Worm (Caenorhabditis elegans): ENCODE data around the gene B0457.4.

DNA sequence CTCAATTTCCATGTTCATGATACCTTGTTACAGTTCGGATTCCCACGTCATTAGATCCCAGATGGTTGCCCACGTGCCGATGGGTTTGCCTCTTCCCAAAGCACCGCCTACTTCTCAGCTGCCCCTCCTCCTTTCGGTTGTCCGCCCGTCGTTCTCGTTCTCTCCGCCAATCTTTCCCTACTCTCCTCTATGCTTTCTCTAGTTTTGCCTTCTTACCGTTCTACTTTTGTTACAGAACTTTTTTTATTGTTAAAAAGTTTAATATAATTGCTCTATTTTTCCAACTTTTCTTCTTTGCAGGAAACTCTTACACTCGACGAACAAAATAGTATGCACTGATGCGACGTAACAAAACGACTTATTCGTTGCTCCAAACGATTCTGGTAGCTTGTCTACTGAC lies 15.3 kb downstream of the B0457.4 start, which contains the start of gene lat-1:
- no peak for TF ChIP-seq lsy-2 (tag; optimal IDR thresholded peaks at IDR 0.05)
- no peak for TF ChIP-seq ceh-82 (tag; optimal IDR thresholded peaks at IDR 0.05)
- TF ChIP-seq ztf-11 (tag; optimal IDR thresholded peaks at IDR 0.05): no peak

Measured in whole organism, L1 larva.